Fruit fly (Drosophila melanogaster): ENCODE measurements around the gene Pglym78.

Gene Pglym78

DNA sequence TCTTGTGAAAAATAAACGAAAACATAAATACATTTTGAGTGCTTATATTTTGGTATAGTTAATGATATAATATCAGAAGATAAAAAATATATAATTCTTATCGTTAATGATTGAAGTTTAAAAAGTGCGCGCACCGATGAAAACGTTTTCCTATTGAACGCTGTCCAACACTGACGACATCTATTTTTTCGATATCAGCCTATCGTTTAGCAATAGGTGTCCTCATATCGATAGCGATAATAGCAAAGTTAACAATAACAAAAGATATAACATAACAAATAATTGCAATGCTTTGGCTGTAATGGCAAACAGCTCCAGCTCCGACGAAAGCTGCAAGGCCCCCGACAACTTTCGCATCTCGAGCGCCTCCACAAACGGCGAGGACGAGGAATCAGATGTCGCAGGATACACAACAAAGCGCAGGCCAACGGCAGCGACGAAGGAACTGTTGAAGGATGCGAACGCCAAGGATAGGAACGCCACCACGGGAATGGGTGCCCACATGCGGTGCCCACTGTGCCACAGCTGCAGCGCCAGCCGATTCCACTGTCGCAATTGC is 31.8 kb upstream of the Pglym78 start, which contains the start of gene Atg14 (continued):
- TF ChIP-seq CG3726 (GFP tag; IDR thresholded peaks at IDR 0.05) (no peak), luna (GFP tag; optimal IDR thresholded peaks at IDR 0.05) (no peak), ap (GFP tag; IDR thresholded peaks at IDR 0.05) (no peak), mld (GFP tag; IDR thresholded peaks at IDR 0.05; ENCODE audit: partially characterized antibody) (peak; percentile 97), Opbp (GFP tag; IDR thresholded peaks at IDR 0.05; ENCODE audit: partially characterized antibody) (peak; percentile 96), CG10147 (GFP tag; optimal IDR thresholded peaks at IDR 0.05) (no peak), esg (GFP tag; conservative IDR thresholded peaks at IDR 0.05) (no peak), pho (GFP tag; optimal IDR thresholded peaks at IDR 0.05) (no peak), trem (tag; optimal IDR thresholded peaks at IDR 0.05) (peak; percentile 83), Elba2 (GFP tag; optimal IDR thresholded peaks at IDR 0.05) (no peak), Atf3 (GFP tag; optimal IDR thresholded peaks at IDR 0.05) (no peak), CG10431 (GFP tag; optimal IDR thresholded peaks at IDR 0.05) (no peak), gcm2 (GFP tag; optimal IDR thresholded peaks at IDR 0.05) (no peak), CG9876 (GFP tag; optimal IDR thresholded peaks at IDR 0.05) (no peak), Oli (tag; optimal IDR thresholded peaks at IDR 0.05) (no peak), gem (tag; optimal IDR thresholded peaks at IDR 0.05) (no peak), tll (GFP tag; optimal IDR thresholded peaks at IDR 0.05) (no peak), Sry-β (GFP tag; optimal IDR thresholded peaks at IDR 0.05) (no peak), CG17328 (GFP tag; IDR thresholded peaks at IDR 0.05) (no peak), Ets65A (GFP tag) (peak; percentile 35), seq (GFP tag; IDR thresholded peaks at IDR 0.05) (no peak), tna (GFP tag; IDR thresholded peaks at IDR 0.05; ENCODE audit: partially characterized antibody) (peak; percentile 98), dm (GFP tag; optimal IDR thresholded peaks at IDR 0.05) (no peak), ci (GFP tag; IDR thresholded peaks at IDR 0.05) (no peak), Sin3A (optimal IDR thresholded peaks at IDR 0.05) (peak; percentile 11), nerfin-2 (GFP tag; IDR thresholded peaks at IDR 0.05; ENCODE audit: partially characterized antibody) (peak; percentile 98), Nf-YB (GFP tag; optimal IDR thresholded peaks at IDR 0.05) (no peak), dysf (GFP tag; IDR thresholded peaks at IDR 0.05) (no peak), CG11696 (GFP tag; IDR thresholded peaks at IDR 0.05) (no peak), salm (tag; optimal IDR thresholded peaks at IDR 0.05) (no peak), Doc3 (GFP tag; IDR thresholded peaks at IDR 0.05; ENCODE audit: partially characterized antibody) (peak; percentile 88), CG11456 (GFP tag; IDR thresholded peaks at IDR 0.05) (no peak), Bgb (GFP tag; IDR thresholded peaks at IDR 0.05; ENCODE audit: partially characterized antibody) (peak; percentile 96), lov (optimal IDR thresholded peaks at IDR 0.05) (no peak), lov (GFP tag; IDR thresholded peaks at IDR 0.05) (no peak), az2 (GFP tag; optimal IDR thresholded peaks at IDR 0.05) (no peak), CG8281 (tag; optimal IDR thresholded peaks at IDR 0.05) (no peak), ham (GFP tag; IDR thresholded peaks at IDR 0.05) (no peak), dmrt99B (tag; optimal IDR thresholded peaks at IDR 0.05) (no peak), HLH3B (GFP tag; IDR thresholded peaks at IDR 0.05) (no peak), CG8388 (GFP tag; optimal IDR thresholded peaks at IDR 0.05) (no peak), ase (GFP tag; IDR thresholded peaks at IDR 0.05) (no peak)

Measured in whole organism, embryonic.